Worm (Caenorhabditis elegans) whole organism, early embryonic: ENCODE measurements around the gene C54F6.20.

Experiments used
- F13C5.2 ChIP-seq: sonication (generic microtip); optimal IDR thresholded peaks from 2 replicates; lab custom pipeline; 2017; ENCODE audit warnings: mild to moderate bottlenecking, missing genetic modification characterization, inconsistent platforms, missing compliant biosample characterization
- aly-1 ChIP-seq: sonication (generic microtip); optimal IDR thresholded peaks from 2 replicates; lab custom pipeline; 2016; ENCODE audit warnings: missing genetic modification characterization, missing compliant biosample characterization
- ama-1 ChIP-seq: fragments of 150-350 bp; optimal IDR thresholded peaks from 2 replicates; lab custom pipeline; 2014
- ceh-13 ChIP-seq: fragments of 200-800 bp; sonication (Bioruptor generic); optimal IDR thresholded peaks from 2 replicates; lab custom pipeline; 2018; ENCODE audit warnings: mild to moderate bottlenecking, missing genetic modification characterization, missing compliant biosample characterization
- ceh-36 ChIP-seq: sonication (generic microtip); optimal IDR thresholded peaks from 2 replicates; lab custom pipeline; 2016; ENCODE audit warnings: missing genetic modification characterization, inconsistent platforms, missing compliant biosample characterization
- flt-1 ChIP-seq: fragments of 200-800 bp; sonication (Bioruptor generic); IDR thresholded peaks from 2 replicates; pipeline ENCODE4 v1.3.6; 2022; ENCODE audit warnings: missing genetic modification characterization, missing compliant biosample characterization
- hmbx-1 ChIP-seq: sonication (generic microtip); optimal IDR thresholded peaks from 2 replicates; lab custom pipeline; 2016; ENCODE audit warnings: mild to moderate bottlenecking, missing genetic modification characterization, missing compliant biosample characterization
- hmg-4 ChIP-seq: fragments of 200-800 bp; sonication (Bioruptor generic); optimal IDR thresholded peaks from 2 replicates; lab custom pipeline; 2018; ENCODE audit warnings: mild to moderate bottlenecking, missing genetic modification characterization, missing compliant biosample characterization
- hnd-1 ChIP-seq: sonication (generic microtip); optimal IDR thresholded peaks from 2 replicates; lab custom pipeline; 2016; ENCODE audit warnings: missing genetic modification characterization, missing compliant biosample characterization
- pes-1 ChIP-seq: fragments of 200-800 bp; sonication (Bioruptor generic); IDR thresholded peaks from 2 replicates; pipeline ENCODE4 v1.3.6; 2022; ENCODE audit warnings: missing genetic modification reagents, missing genetic modification characterization, missing compliant biosample characterization
- tbx-11 ChIP-seq: fragments of 200-800 bp; sonication (Bioruptor generic); IDR thresholded peaks from 2 replicates; pipeline ENCODE4 v1.3.6; 2022; ENCODE audit warnings: missing genetic modification characterization, missing compliant biosample characterization
- tbx-37 ChIP-seq: fragments of 200-800 bp; sonication (Bioruptor generic); conservative IDR thresholded peaks from 2 replicates; pipeline ENCODE4 v1.3.6; 2022; ENCODE audit warnings: missing genetic modification reagents, missing genetic modification characterization, missing compliant biosample characterization

DNA sequence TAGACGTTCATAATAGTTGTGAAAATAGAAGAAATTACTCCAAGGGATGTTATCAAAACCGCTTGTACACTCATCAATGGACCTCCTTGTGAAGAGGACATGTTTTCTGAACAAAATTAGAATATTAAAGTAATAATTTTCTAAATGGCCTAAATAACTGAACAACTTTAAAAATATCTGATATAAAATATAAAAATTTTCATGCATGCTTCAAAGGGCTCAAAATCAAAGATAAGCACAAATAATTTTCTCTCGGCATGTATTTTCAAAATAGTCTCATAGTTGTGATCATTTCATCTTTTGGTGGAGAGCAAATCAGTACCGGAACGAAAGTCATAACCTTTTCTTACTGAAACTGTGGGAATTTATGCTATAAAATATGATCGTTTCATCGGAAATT lies 39.5 kb upstream of the C54F6.20 start, which contains the start of gene srbc-8:
- TF ChIP-seq ama-1: no peak
- no peak for TF ChIP-seq tbx-11 (GFP tag; lab: Robert Waterston, UW)
- no peak for TF ChIP-seq flt-1 (GFP tag; lab: Robert Waterston, UW)
- no peak for TF ChIP-seq hmg-4
- no peak for TF ChIP-seq tbx-37 (GFP tag; lab: Robert Waterston, UW)
- TF ChIP-seq hmbx-1 (tag; lab: Kevin White, UChicago): no peak
- TF ChIP-seq F13C5.2 (tag; lab: Kevin White, UChicago): no peak
- TF ChIP-seq ceh-36 (tag; lab: Kevin White, UChicago): no peak
- TF ChIP-seq ceh-13: no peak
- no peak for TF ChIP-seq hnd-1
- no peak for TF ChIP-seq pes-1 (GFP tag; lab: Robert Waterston, UW)
- TF ChIP-seq aly-1 (tag; lab: Kevin White, UChicago): no peak
